Worm (Caenorhabditis elegans) whole organism, L4 larva: ENCODE data around the gene klo-2.

ENCODE experiments used
- F26F4.8 ChIP-seq: fragments of 200-800 bp; sonication (Bioruptor generic); conservative IDR thresholded peaks from 2 replicates; pipeline ENCODE4 v1.3.6; 2022; ENCODE audit warnings: missing genetic modification characterization, missing compliant biosample characterization
- R02D3.7 ChIP-seq: fragments of 150-350 bp; sonication (generic microtip); optimal IDR thresholded peaks from 3 replicates; lab custom pipeline; 2014; ENCODE audit warnings: missing biosample characterization, missing genetic modification characterization
- T20F7.1 ChIP-seq: fragments of 200-800 bp; sonication (Bioruptor generic); optimal IDR thresholded peaks from 2 replicates; lab custom pipeline; 2018; ENCODE audit warnings: mild to moderate bottlenecking, missing genetic modification characterization, missing compliant biosample characterization
- Y48G9A.11 ChIP-seq: fragments of 200-800 bp; sonication (Bioruptor generic); IDR thresholded peaks from 2 replicates; pipeline ENCODE4 v1.3.6; 2022; ENCODE audit warnings: missing genetic modification reagents, missing genetic modification characterization, missing compliant biosample characterization
- Y5F2A.4 ChIP-seq: fragments of 200-800 bp; sonication (Bioruptor generic); optimal IDR thresholded peaks from 2 replicates; lab custom pipeline; 2018; ENCODE audit warnings: mild to moderate bottlenecking, missing genetic modification characterization, missing compliant biosample characterization
- aha-1 ChIP-seq: fragments of 150-350 bp; peaks from one replicate; lab custom pipeline; 2014; ENCODE audit warnings: missing biosample characterization, missing genetic modification characterization
- aly-2 ChIP-seq: sonication (generic microtip); optimal IDR thresholded peaks from 2 replicates; lab custom pipeline; 2018; ENCODE audit warnings: missing biosample characterization, missing genetic modification characterization
- arid-1 ChIP-seq: fragments of 200-800 bp; sonication (Bioruptor generic); conservative IDR thresholded peaks from 2 replicates; pipeline ENCODE4 v1.3.6; 2022; ENCODE audit warnings: missing genetic modification reagents, missing genetic modification characterization, missing compliant biosample characterization
- ceh-28 ChIP-seq: fragments of 150-350 bp; optimal IDR thresholded peaks from 2 replicates; lab custom pipeline; 2014; ENCODE audit warnings: missing biosample characterization, missing genetic modification reagents, missing genetic modification characterization
- ceh-44 ChIP-seq: fragments of 200-800 bp; sonication (Bioruptor generic); IDR thresholded peaks from 2 replicates; pipeline ENCODE4 v1.3.6; 2022; ENCODE audit warnings: missing genetic modification reagents, missing genetic modification characterization, missing compliant biosample characterization
- ceh-62 ChIP-seq: sonication (generic microtip); optimal IDR thresholded peaks from 2 replicates; lab custom pipeline; 2017; ENCODE audit warnings: missing biosample characterization, missing genetic modification characterization
- ces-1 ChIP-seq: fragments of 150-350 bp; sonication (generic microtip); optimal IDR thresholded peaks from 4 replicates; lab custom pipeline; 2014; ENCODE audit warnings: missing biosample characterization, missing genetic modification reagents, missing genetic modification characterization
- daf-16 ChIP-seq, 3 experiments: sonication (generic microtip); optimal IDR thresholded peaks; 2 replicates each; lab custom pipeline; 2016 to 2017; ENCODE audit warnings: missing genetic modification characterization in 3 of 3, missing genetic modification reagents in 3 of 3, mild to moderate bottlenecking in 2 of 3, missing compliant biosample characterization in 2 of 3, missing biosample characterization in 1 of 3, moderate library complexity in 1 of 3
- dmd-6 ChIP-seq: fragments of 200-800 bp; sonication (Bioruptor generic); IDR thresholded peaks from 2 replicates; pipeline ENCODE4 v1.3.6; 2022; ENCODE audit warnings: missing genetic modification reagents, missing genetic modification characterization, missing compliant biosample characterization
- dmd-9 ChIP-seq: fragments of 200-800 bp; sonication (Bioruptor generic); IDR thresholded peaks from 2 replicates; pipeline ENCODE4 v1.3.6; 2022; ENCODE audit warnings: missing genetic modification reagents, missing genetic modification characterization, missing compliant biosample characterization
- dpl-1 ChIP-seq: fragments of 150-350 bp; optimal IDR thresholded peaks from 2 replicates; lab custom pipeline; 2014; ENCODE audit warnings: missing biosample characterization, missing genetic modification reagents, missing genetic modification characterization
- dve-1 ChIP-seq: sonication (generic microtip); optimal IDR thresholded peaks from 2 replicates; lab custom pipeline; 2017; ENCODE audit warnings: antibody characterized with exemption, mild to moderate bottlenecking, missing genetic modification characterization, missing compliant biosample characterization; ENCODE audit not compliant: insufficient read depth
- egl-27 ChIP-seq: sonication (generic microtip); optimal IDR thresholded peaks from 3 replicates; lab custom pipeline; 2017; ENCODE audit warnings: missing biosample characterization, missing genetic modification reagents, missing genetic modification characterization
- hlh-30 ChIP-seq: sonication (generic microtip); optimal IDR thresholded peaks from 2 replicates; lab custom pipeline; 2017; ENCODE audit warnings: antibody characterized with exemption, mild to moderate bottlenecking, missing genetic modification characterization, missing compliant biosample characterization; ENCODE audit not compliant: insufficient read depth
- lin-15B ChIP-seq: fragments of 150-350 bp; sonication (generic microtip); optimal IDR thresholded peaks from 3 replicates; lab custom pipeline; 2014; ENCODE audit warnings: missing biosample characterization, missing genetic modification characterization
- lin-38 ChIP-seq: fragments of 200-800 bp; sonication (Bioruptor generic); IDR thresholded peaks from 2 replicates; pipeline ENCODE4 v1.3.6; 2022; ENCODE audit warnings: missing genetic modification reagents, missing genetic modification characterization, missing compliant biosample characterization
- lir-3 ChIP-seq: sonication (generic microtip); optimal IDR thresholded peaks from 2 replicates; lab custom pipeline; 2016; ENCODE audit warnings: mild to moderate bottlenecking, missing genetic modification characterization, missing compliant biosample characterization
- lsy-2 ChIP-seq, 2 experiments: fragments of 150-350 bp in 1 of 2; sonication (generic microtip) in 1 of 2; optimal IDR thresholded peaks; 2 replicates each; lab custom pipeline; 2014 to 2017; ENCODE audit warnings: missing biosample characterization in 2 of 2, missing genetic modification characterization in 2 of 2
- madf-9 ChIP-seq: fragments of 200-800 bp; sonication (Bioruptor generic); conservative IDR thresholded peaks from 2 replicates; pipeline ENCODE4 v1.3.6; 2022; ENCODE audit warnings: missing genetic modification reagents, missing genetic modification characterization, missing compliant biosample characterization
- mep-1 ChIP-seq: fragments of 150-350 bp; sonication (generic microtip); optimal IDR thresholded peaks from 3 replicates; lab custom pipeline; 2014; ENCODE audit warnings: missing biosample characterization, missing genetic modification characterization
- mes-2 ChIP-seq: sonication (generic microtip); optimal IDR thresholded peaks from 2 replicates; lab custom pipeline; 2016; ENCODE audit warnings: missing genotype, mild to moderate bottlenecking, missing genetic modification characterization, missing compliant biosample characterization; ENCODE audit not compliant: poor library complexity, severe bottlenecking
- nhr-237 ChIP-seq: sonication (generic microtip); optimal IDR thresholded peaks from 2 replicates; lab custom pipeline; 2017; ENCODE audit warnings: missing biosample characterization, missing genetic modification characterization
- nhr-28 ChIP-seq: fragments of 150-350 bp; optimal IDR thresholded peaks from 2 replicates; lab custom pipeline; 2014; ENCODE audit warnings: missing biosample characterization, missing genetic modification characterization
- nhr-41 ChIP-seq: fragments of 200-800 bp; sonication (Bioruptor generic); IDR thresholded peaks from 2 replicates; pipeline ENCODE4 v1.3.6; 2022; ENCODE audit warnings: missing genetic modification reagents, missing genetic modification characterization, missing compliant biosample characterization
- php-3 ChIP-seq: fragments of 200-800 bp; sonication (Bioruptor generic); IDR thresholded peaks from 2 replicates; pipeline ENCODE4 v1.3.6; 2022; ENCODE audit warnings: missing genetic modification reagents, missing genetic modification characterization, missing compliant biosample characterization
- pqm-1 ChIP-seq: sonication (generic microtip); optimal IDR thresholded peaks from 2 replicates; lab custom pipeline; 2017; ENCODE audit warnings: missing biosample characterization, missing genetic modification characterization
- saeg-2 ChIP-seq: fragments of 200-800 bp; sonication (Bioruptor generic); IDR thresholded peaks from 2 replicates; pipeline ENCODE4 v1.3.6; 2022; ENCODE audit warnings: missing genetic modification reagents, missing genetic modification characterization, missing compliant biosample characterization
- snpc-4 ChIP-seq: fragments of 150-350 bp; optimal IDR thresholded peaks from 2 replicates; lab custom pipeline; 2014; ENCODE audit warnings: missing biosample characterization, missing genetic modification characterization
- unc-62 ChIP-seq, 3 experiments: fragments of 150-350 bp in 1 of 3; sonication (generic microtip); optimal IDR thresholded peaks in 2 of 3; peaks in 1 of 3; 1 replicate in 1 of 3; 2 replicates in 2 of 3; lab custom pipeline; 2014 to 2017; ENCODE audit warnings: missing biosample characterization in 3 of 3, missing genetic modification characterization in 3 of 3, missing genetic modification reagents in 3 of 3, missing genotype in 1 of 3
- zip-2 ChIP-seq: fragments of 150-350 bp; optimal IDR thresholded peaks from 2 replicates; lab custom pipeline; 2014; ENCODE audit warnings: missing biosample characterization, missing genetic modification characterization
- ztf-7 ChIP-seq: fragments of 150-350 bp; optimal IDR thresholded peaks from 2 replicates; lab custom pipeline; 2014; ENCODE audit warnings: missing biosample characterization, missing genetic modification characterization

Gene klo-2

ce11 chrIII:2445574-2446259, at the start of gene klo-2, which contains the start of gene E02H9.7:
TSS of gene klo-2 (plus strand) at chrIII:2446209.
TSS of gene E02H9.7 (minus strand) at chrIII:2445674.
- TF ChIP-seq pqm-1 (tag; lab: Kevin White, UChicago) (peak; percentile 15), nhr-28 (tag; lab: Kevin White, UChicago) (peak; percentile 0), lin-15B (tag; lab: Kevin White, UChicago) (no peak)

- TF ChIP-seq mes-2 (tag; lab: Kevin White, UChicago) (peak; percentile 71), unc-62 (GFP tag; optimal IDR thresholded peaks at IDR 0.05 in 1 of 2; lab: Kevin White, UChicago) (peak in 1 of 2 experiments; percentile 4), unc-62 (tag; optimal IDR thresholded peaks at IDR 0.05; lab: Kevin White, UChicago) (no peak), mep-1 (tag; lab: Kevin White, UChicago) (peak; percentile 38), madf-9 (GFP tag; lab: Robert Waterston, UW) (no peak), arid-1 (no peak), T20F7.1 (GFP tag; lab: Kevin White, UChicago) (peak; percentile 98), dpl-1 (GFP tag; lab: Kevin White, UChicago) (peak; percentile 92), php-3 (no peak), Y48G9A.11 (GFP tag; lab: Robert Waterston, UW) (peak; percentile 99), snpc-4 (tag; lab: Kevin White, UChicago) (no peak), daf-16 (GFP tag; optimal IDR thresholded peaks at IDR 0.05; lab: Kevin White, UChicago) (no peak), daf-16 (tag; optimal IDR thresholded peaks at IDR 0.05; lab: Kevin White, UChicago) (peak; percentile 25), nhr-237 (tag; lab: Kevin White, UChicago) (no peak), egl-27 (tag; lab: Kevin White, UChicago) (no peak), F26F4.8 (GFP tag; lab: Robert Waterston, UW) (no peak), aha-1 (peak; percentile 93), saeg-2 (no peak), dve-1 (peak; percentile 26), R02D3.7 (tag; lab: Kevin White, UChicago) (peak; percentile 74), ces-1 (GFP tag; lab: Kevin White, UChicago) (no peak), hlh-30 (peak; percentile 25), lin-38 (GFP tag; lab: Robert Waterston, UW) (peak; percentile 51), ztf-7 (no peak), lsy-2 (tag; optimal IDR thresholded peaks at IDR 0.05; lab: Kevin White, UChicago) (peak in 1 of 2 experiments; percentile 80), lir-3 (tag; lab: Kevin White, UChicago) (no peak)
- TF ChIP-seq, all 104 proteins: peak for 13
Observed at ce11 chrIII:2401126-2402123, 44.6 kb upstream of the klo-2 start, which contains the start of the genes cic-1 and strm-1. TSS of gene cic-1 (minus strand) at chrIII:2401221. TSS of gene strm-1 (plus strand) at chrIII:2402070.

- no peak for TF ChIP-seq zip-2 (tag; lab: Kevin White, UChicago)
- TF ChIP-seq nhr-41 (GFP tag; lab: Robert Waterston, UW): no peak
- no peak for TF ChIP-seq dmd-9 (GFP tag; lab: Robert Waterston, UW)
- TF ChIP-seq ceh-62 (tag; lab: Kevin White, UChicago): no peak
- no peak for TF ChIP-seq ceh-44
- TF ChIP-seq dmd-6: no peak
- no peak for TF ChIP-seq Y5F2A.4 (GFP tag; lab: Kevin White, UChicago)
- TF ChIP-seq aly-2 (tag; lab: Kevin White, UChicago): no peak
- TF ChIP-seq ceh-28 (tag; lab: Kevin White, UChicago): peak; percentile 93
Observed at ce11 chrIII:2410925-2411450, 35.0 kb upstream of the klo-2 start, which contains the start of gene mrpl-30. TSS of gene mrpl-30 (minus strand) at chrIII:2410975.
